Fruit fly (Drosophila melanogaster): ENCODE measurements around the gene CG13023.

CG13023 gene

dm6 chr3L:16890650-16891336 lies 36.4 kb downstream of the CG13023 start (continued):
- TF ChIP-seq CG1792 (GFP tag; optimal IDR thresholded peaks at IDR 0.05) (peak; percentile 77), CG10366 (GFP tag; IDR thresholded peaks at IDR 0.05) (peak; percentile 95), ap (GFP tag; IDR thresholded peaks at IDR 0.05) (peak; percentile 91), CG2202 (tag; optimal IDR thresholded peaks at IDR 0.05) (peak; percentile 90), MTF-1 (GFP tag; optimal IDR thresholded peaks at IDR 0.05; ENCODE audit: borderline replicate concordance) (peak; percentile 80), usp (GFP tag; optimal IDR thresholded peaks at IDR 0.05) (no peak), CG10543 (GFP tag; optimal IDR thresholded peaks at IDR 0.05) (peak; percentile 64), CG34376 (GFP tag; optimal IDR thresholded peaks at IDR 0.05) (peak; percentile 36), otp (GFP tag; IDR thresholded peaks at IDR 0.05) (peak; percentile 93), Awh (GFP tag; IDR thresholded peaks at IDR 0.05) (peak; percentile 97), Nf-YC (tag; optimal IDR thresholded peaks at IDR 0.05) (peak; percentile 36), eve (GFP tag; optimal IDR thresholded peaks at IDR 0.05) (peak in 1 of 2 experiments; percentile 96), E2f1 (GFP tag; IDR thresholded peaks at IDR 0.05) (peak; percentile 90), CG1024 (GFP tag; IDR thresholded peaks at IDR 0.05) (peak; percentile 89), NC2β (GFP tag; optimal IDR thresholded peaks at IDR 0.05) (peak; percentile 89), az2 (GFP tag; optimal IDR thresholded peaks at IDR 0.05) (peak; percentile 93), HmgD (GFP tag; optimal IDR thresholded peaks at IDR 0.05) (peak; percentile 7), sug (tag; optimal IDR thresholded peaks at IDR 0.05) (peak; percentile 48), tio (GFP tag; optimal IDR thresholded peaks at IDR 0.05) (peak; percentile 87), CG2120 (GFP tag; optimal IDR thresholded peaks at IDR 0.05) (peak; percentile 61), amos (GFP tag; IDR thresholded peaks at IDR 0.05; ENCODE audit: partially characterized antibody) (peak; percentile 34; the same call in 1 of the 2 replicates), MBD-R2 (GFP tag; IDR thresholded peaks at IDR 0.05) (peak; percentile 54; the same call in 1 of the 2 replicates), Sox102F (GFP tag; optimal IDR thresholded peaks at IDR 0.05) (peak; percentile 95), ham (GFP tag; IDR thresholded peaks at IDR 0.05) (0 out of 2 replicates have a peak, but pooled peaks have one; percentile 15), Antp (GFP tag; optimal IDR thresholded peaks at IDR 0.05) (peak; percentile 88), lmd (GFP tag; IDR thresholded peaks at IDR 0.05) (peak; percentile 90), Ssrp (tag; optimal IDR thresholded peaks at IDR 0.05) (peak; percentile 92), cad (GFP tag; optimal IDR thresholded peaks at IDR 0.05) (no peak), CG7928 (GFP tag; optimal IDR thresholded peaks at IDR 0.05) (peak; percentile 51), gcm2 (GFP tag; optimal IDR thresholded peaks at IDR 0.05) (peak; percentile 77), Jarid2 (GFP tag; optimal IDR thresholded peaks at IDR 0.05) (peak; percentile 91), trh (GFP tag; optimal IDR thresholded peaks at IDR 0.05) (peak; percentile 61), CG4424 (GFP tag; optimal IDR thresholded peaks at IDR 0.05) (peak; percentile 94), maf-S (GFP tag; optimal IDR thresholded peaks at IDR 0.05) (peak; percentile 80), stwl (tag; optimal IDR thresholded peaks at IDR 0.05) (no peak), CG8924 (tag; optimal IDR thresholded peaks at IDR 0.05) (peak; percentile 90), Atf6 (GFP tag; IDR thresholded peaks at IDR 0.05) (peak; percentile 84), Lhr (GFP tag; optimal IDR thresholded peaks at IDR 0.05) (peak; percentile 82), nau (GFP tag; optimal IDR thresholded peaks at IDR 0.05) (peak; percentile 85), CG2129 (GFP tag; IDR thresholded peaks at IDR 0.05; ENCODE audit: partially characterized antibody) (no peak), lab (GFP tag; optimal IDR thresholded peaks at IDR 0.05) (peak; percentile 87), CG10979 (tag; optimal IDR thresholded peaks at IDR 0.05) (peak; percentile 95), CG17361 (GFP tag; IDR thresholded peaks at IDR 0.05) (peak; percentile 91), hbn (GFP tag; IDR thresholded peaks at IDR 0.05; ENCODE audit: partially characterized antibody) (no peak), Atf3 (GFP tag; optimal IDR thresholded peaks at IDR 0.05) (peak; percentile 78), NfI (GFP tag; optimal IDR thresholded peaks at IDR 0.05) (peak; percentile 85), CG13624 (GFP tag; optimal IDR thresholded peaks at IDR 0.05) (peak; percentile 74), C15 (GFP tag; IDR thresholded peaks at IDR 0.05) (no peak; the same call in 2 of the 3 replicates), al (GFP tag; IDR thresholded peaks at IDR 0.05) (peak; percentile 38; the same call in 1 of the 2 replicates)
